Worm (Caenorhabditis elegans): ENCODE data around the gene B0285.6.

DNA sequence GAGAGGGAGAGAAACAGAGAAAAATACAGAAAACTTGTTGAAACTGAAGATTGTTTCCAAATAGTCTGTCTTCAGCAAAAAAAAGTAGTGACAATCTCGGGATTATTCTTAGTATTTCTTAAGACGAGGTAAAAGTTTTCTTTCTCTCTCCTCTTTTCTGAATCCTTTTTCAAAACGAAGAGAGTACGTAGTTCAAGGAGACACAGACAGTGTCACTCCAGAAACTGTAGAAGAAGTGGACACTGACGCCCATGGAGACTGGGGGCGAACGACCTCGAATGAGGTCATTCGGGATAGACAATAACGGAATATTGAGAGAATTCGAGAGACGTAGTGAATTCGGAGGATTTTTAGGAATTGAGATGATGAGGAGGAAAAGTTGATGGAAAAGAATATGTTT, 18.9 kb upstream of the B0285.6 start, which contains the start of gene gly-6:
- TF ChIP-seq him-1 (tag; optimal IDR thresholded peaks at IDR 0.05) (no peak), dao-5 (tag; optimal IDR thresholded peaks at IDR 0.05) (no peak), W03F9.2 (tag; optimal IDR thresholded peaks at IDR 0.05) (no peak)

All from whole organism, L4/young adult.